Worm (Caenorhabditis elegans) whole organism, L2 larva: ENCODE results near the gene clec-127.
A peak's percentile ranks its signal among the peaks of the same experiment; 100 is the strongest.

Experiments used
- C34F6.9 ChIP-seq: fragments of 150-350 bp; optimal IDR thresholded peaks from 2 replicates; lab custom pipeline; 2014; ENCODE audit warnings: missing biosample characterization, missing genetic modification characterization
- F13H6.1 ChIP-seq: sonication (generic microtip); optimal IDR thresholded peaks from 2 replicates; lab custom pipeline; 2016; ENCODE audit warnings: missing genetic modification characterization, missing compliant biosample characterization
- R02D3.7 ChIP-seq: fragments of 150-350 bp; optimal IDR thresholded peaks from 2 replicates; lab custom pipeline; 2014; ENCODE audit warnings: missing biosample characterization, missing genetic modification characterization
- Y55F3AM.14 ChIP-seq: fragments of 200-800 bp; sonication (Bioruptor generic); optimal IDR thresholded peaks from 2 replicates; lab custom pipeline; 2018; ENCODE audit warnings: mild to moderate bottlenecking, missing genetic modification characterization, missing compliant biosample characterization
- ZK546.5 ChIP-seq: sonication (generic microtip); optimal IDR thresholded peaks from 2 replicates; lab custom pipeline; 2017; ENCODE audit warnings: missing biosample characterization, missing genetic modification characterization
- aly-2 ChIP-seq: fragments of 150-350 bp; optimal IDR thresholded peaks from 2 replicates; lab custom pipeline; 2014; ENCODE audit warnings: missing biosample characterization, missing genetic modification characterization
- ama-1 ChIP-seq: fragments of 150-350 bp; optimal IDR thresholded peaks from 2 replicates; lab custom pipeline; 2018; ENCODE audit warnings: inconsistent platforms
- blmp-1 ChIP-seq: sonication (generic microtip); optimal IDR thresholded peaks from 2 replicates; lab custom pipeline; 2017; ENCODE audit warnings: missing genetic modification characterization, mild to moderate bottlenecking, missing compliant biosample characterization, antibody characterized with exemption, moderate library complexity; ENCODE audit not compliant: insufficient read depth
- ceh-16 ChIP-seq: fragments of 150-350 bp; optimal IDR thresholded peaks from 2 replicates; lab custom pipeline; 2014; ENCODE audit warnings: missing biosample characterization, missing genetic modification characterization
- crh-2 ChIP-seq: sonication (generic microtip); optimal IDR thresholded peaks from 2 replicates; lab custom pipeline; 2017; ENCODE audit warnings: missing biosample characterization, missing genetic modification characterization
- dmd-4 ChIP-seq: sonication (generic microtip); optimal IDR thresholded peaks from 2 replicates; lab custom pipeline; 2017; ENCODE audit warnings: missing biosample characterization, missing genetic modification characterization
- egl-27 ChIP-seq: sonication (generic microtip); optimal IDR thresholded peaks from 3 replicates; lab custom pipeline; 2017; ENCODE audit warnings: missing biosample characterization, missing genetic modification reagents, missing genetic modification characterization
- elt-1 ChIP-seq: fragments of 150-350 bp; optimal IDR thresholded peaks from 2 replicates; lab custom pipeline; 2014; ENCODE audit warnings: missing biosample characterization, missing genetic modification characterization
- elt-3 ChIP-seq: sonication (generic microtip); optimal IDR thresholded peaks from 2 replicates; lab custom pipeline; 2017; ENCODE audit warnings: missing biosample characterization, missing genetic modification characterization
- fos-1 ChIP-seq: fragments of 150-350 bp; optimal IDR thresholded peaks from 2 replicates; lab custom pipeline; 2014; ENCODE audit warnings: missing biosample characterization, missing genetic modification characterization
- gmeb-1 ChIP-seq: fragments of 150-350 bp; optimal IDR thresholded peaks from 2 replicates; lab custom pipeline; 2014; ENCODE audit warnings: missing biosample characterization, missing genetic modification characterization
- lin-11 ChIP-seq: fragments of 150-350 bp; sonication (generic microtip); optimal IDR thresholded peaks from 2 replicates; lab custom pipeline; 2014; ENCODE audit warnings: missing biosample characterization, missing genetic modification characterization, inconsistent platforms, mixed read lengths
- lin-13 ChIP-seq: fragments of 150-350 bp; optimal IDR thresholded peaks from 2 replicates; lab custom pipeline; 2014; ENCODE audit warnings: missing biosample characterization, missing genetic modification reagents, missing genetic modification characterization
- lin-39 ChIP-seq: fragments of 150-350 bp; optimal IDR thresholded peaks from 2 replicates; lab custom pipeline; 2014; ENCODE audit warnings: missing biosample characterization, missing genetic modification reagents, missing genetic modification characterization
- lsy-2 ChIP-seq, 2 experiments: fragments of 150-350 bp in 1 of 2; sonication (generic microtip) in 1 of 2; optimal IDR thresholded peaks; 2 replicates each; lab custom pipeline; 2014 to 2017; ENCODE audit warnings: missing biosample characterization in 2 of 2, missing genetic modification characterization in 2 of 2
- mab-5 ChIP-seq: fragments of 150-350 bp; optimal IDR thresholded peaks from 2 replicates; lab custom pipeline; 2014; ENCODE audit warnings: missing biosample characterization, missing genetic modification characterization
- mbf-1 ChIP-seq: sonication (generic microtip); optimal IDR thresholded peaks from 2 replicates; lab custom pipeline; 2017; ENCODE audit warnings: missing biosample characterization, missing genetic modification characterization
- mdl-1 ChIP-seq, 2 experiments: fragments of 150-350 bp in 1 of 2; sonication (generic microtip) in 1 of 2; optimal IDR thresholded peaks; 2 replicates each; lab custom pipeline; 2017; ENCODE audit warnings: missing biosample characterization in 2 of 2, missing genetic modification characterization in 2 of 2
- nhr-10 ChIP-seq: sonication (generic microtip); optimal IDR thresholded peaks from 2 replicates; lab custom pipeline; 2017; ENCODE audit warnings: missing biosample characterization, missing genetic modification characterization
- nhr-11 ChIP-seq: fragments of 150-350 bp; optimal IDR thresholded peaks from 2 replicates; lab custom pipeline; 2014; ENCODE audit warnings: missing biosample characterization, missing genetic modification characterization
- nhr-12 ChIP-seq: fragments of 150-350 bp; optimal IDR thresholded peaks from 2 replicates; lab custom pipeline; 2014; ENCODE audit warnings: missing biosample characterization, missing genetic modification characterization
- nhr-129 ChIP-seq: fragments of 150-350 bp; optimal IDR thresholded peaks from 2 replicates; lab custom pipeline; 2014; ENCODE audit warnings: missing biosample characterization, missing genetic modification characterization
- nhr-21 ChIP-seq: fragments of 150-350 bp; optimal IDR thresholded peaks from 2 replicates; lab custom pipeline; 2014; ENCODE audit warnings: missing biosample characterization, missing genetic modification characterization
- nhr-23 ChIP-seq: fragments of 150-350 bp; optimal IDR thresholded peaks from 2 replicates; lab custom pipeline; 2014; ENCODE audit warnings: missing biosample characterization, missing genetic modification reagents, missing genetic modification characterization
- nhr-237 ChIP-seq: fragments of 150-350 bp; optimal IDR thresholded peaks from 2 replicates; lab custom pipeline; 2014; ENCODE audit warnings: missing biosample characterization, missing genetic modification characterization
- nhr-25 ChIP-seq: fragments of 150-350 bp; sonication (generic microtip); optimal IDR thresholded peaks from 3 replicates; lab custom pipeline; 2014; ENCODE audit warnings: missing biosample characterization, missing genetic modification characterization
- nhr-6 ChIP-seq: fragments of 150-350 bp; optimal IDR thresholded peaks from 2 replicates; lab custom pipeline; 2014; ENCODE audit warnings: missing biosample characterization, missing genetic modification characterization
- nhr-77 ChIP-seq: fragments of 150-350 bp; optimal IDR thresholded peaks from 2 replicates; lab custom pipeline; 2014; ENCODE audit warnings: missing biosample characterization, missing genetic modification characterization
- peb-1 ChIP-seq: fragments of 150-350 bp; optimal IDR thresholded peaks from 2 replicates; lab custom pipeline; 2014; ENCODE audit warnings: missing biosample characterization, missing genetic modification characterization
- skn-1 ChIP-seq: sonication (generic microtip); optimal IDR thresholded peaks from 2 replicates; lab custom pipeline; 2017; ENCODE audit warnings: missing biosample characterization, missing genetic modification characterization
- sma-3 ChIP-seq: sonication (generic microtip); optimal IDR thresholded peaks from 2 replicates; lab custom pipeline; 2016; ENCODE audit warnings: missing genetic modification reagents, missing genetic modification characterization, missing compliant biosample characterization
- sma-9 ChIP-seq, 2 experiments: fragments of 150-350 bp in 1 of 2; sonication (generic microtip) in 1 of 2; optimal IDR thresholded peaks; 2 replicates each; lab custom pipeline; 2014 to 2016; ENCODE audit warnings: missing genetic modification characterization in 2 of 2, mild to moderate bottlenecking in 1 of 2, missing biosample characterization in 1 of 2, missing compliant biosample characterization in 1 of 2, missing genetic modification reagents in 1 of 2, moderate library complexity in 1 of 2
- snpc-4 ChIP-seq: fragments of 150-350 bp; optimal IDR thresholded peaks from 2 replicates; lab custom pipeline; 2014; ENCODE audit warnings: missing biosample characterization, missing genetic modification characterization
- unc-39 ChIP-seq: fragments of 150-350 bp; optimal IDR thresholded peaks from 2 replicates; lab custom pipeline; 2014; ENCODE audit warnings: missing biosample characterization, missing genetic modification characterization
- unc-55 ChIP-seq: fragments of 150-350 bp; sonication (generic microtip); optimal IDR thresholded peaks from 3 replicates; lab custom pipeline; 2014; ENCODE audit warnings: missing biosample characterization, missing genetic modification reagents, missing genetic modification characterization
- unc-62 ChIP-seq: fragments of 150-350 bp; optimal IDR thresholded peaks from 2 replicates; lab custom pipeline; 2014; ENCODE audit warnings: missing biosample characterization, missing genetic modification reagents, missing genetic modification characterization
- zag-1 ChIP-seq: fragments of 150-350 bp; optimal IDR thresholded peaks from 2 replicates; lab custom pipeline; 2014; ENCODE audit warnings: missing biosample characterization, missing genetic modification characterization
- ztf-1 ChIP-seq: fragments of 200-800 bp; sonication (Bioruptor generic); conservative IDR thresholded peaks from 2 replicates; pipeline ENCODE4 v1.3.6; 2022; ENCODE audit warnings: missing genetic modification characterization, missing compliant biosample characterization
- ztf-4 ChIP-seq: fragments of 150-350 bp; optimal IDR thresholded peaks from 2 replicates; lab custom pipeline; 2014; ENCODE audit warnings: missing biosample characterization, missing genetic modification characterization

clec-127 gene

ce11 chrII:3520988-3521850 is 47.8 kb downstream of the clec-127 start, which contains the start of gene W09G10.9:
Gene W09G10.9 (plus strand): TSS chrII:3521800.
- TF ChIP-seq ztf-4 (tag; lab: Kevin White, UChicago) (no peak), unc-62 (GFP tag; lab: Kevin White, UChicago) (no peak), snpc-4 (tag; lab: Kevin White, UChicago) (no peak), zag-1 (tag; lab: Kevin White, UChicago) (peak; percentile 64), lsy-2 (tag; optimal IDR thresholded peaks at IDR 0.05; lab: Kevin White, UChicago) (peak; percentile 74 to 78), nhr-11 (tag; lab: Kevin White, UChicago) (no peak), ceh-16 (tag; lab: Kevin White, UChicago) (peak; percentile 24), elt-1 (no peak), nhr-129 (tag; lab: Kevin White, UChicago) (peak; percentile 66), lin-11 (tag; lab: Kevin White, UChicago) (peak; percentile 12), Y55F3AM.14 (GFP tag; lab: Kevin White, UChicago) (no peak), lin-13 (GFP tag; lab: Kevin White, UChicago) (peak; percentile 65), mdl-1 (tag; optimal IDR thresholded peaks at IDR 0.05; lab: Kevin White, UChicago) (no peak), nhr-237 (tag; lab: Kevin White, UChicago) (no peak), egl-27 (tag; lab: Kevin White, UChicago) (no peak), crh-2 (tag; lab: Kevin White, UChicago) (peak; percentile 60), nhr-77 (tag; lab: Kevin White, UChicago) (no peak), nhr-6 (tag; lab: Kevin White, UChicago) (no peak), nhr-21 (tag; lab: Kevin White, UChicago) (no peak), ZK546.5 (tag; lab: Kevin White, UChicago) (no peak), unc-39 (tag; lab: Kevin White, UChicago) (no peak), sma-9 (GFP tag; optimal IDR thresholded peaks at IDR 0.05; lab: Kevin White, UChicago) (peak; percentile 62), sma-9 (tag; optimal IDR thresholded peaks at IDR 0.05; lab: Kevin White, UChicago) (no peak), nhr-25 (tag; lab: Kevin White, UChicago) (peak; percentile 15), gmeb-1 (tag; lab: Kevin White, UChicago) (no peak), mbf-1 (tag; lab: Kevin White, UChicago) (no peak), F13H6.1 (tag; lab: Kevin White, UChicago) (peak; percentile 45), mab-5 (no peak), sma-3 (GFP tag; lab: Kevin White, UChicago) (peak; percentile 49), C34F6.9 (tag; lab: Kevin White, UChicago) (peak; percentile 39), nhr-12 (no peak), unc-55 (GFP tag; lab: Kevin White, UChicago) (peak; percentile 60), ama-1 (no peak), fos-1 (tag; lab: Kevin White, UChicago) (peak; percentile 53), R02D3.7 (tag; lab: Kevin White, UChicago) (no peak), nhr-23 (tag; lab: Kevin White, UChicago) (no peak)

- TF ChIP-seq fos-1 (tag; lab: Kevin White, UChicago) (peak; percentile 77), nhr-10 (tag; lab: Kevin White, UChicago) (no peak), unc-39 (tag; lab: Kevin White, UChicago) (no peak), lin-39 (no peak), snpc-4 (tag; lab: Kevin White, UChicago) (peak; percentile 32), sma-9 (GFP tag; optimal IDR thresholded peaks at IDR 0.05; lab: Kevin White, UChicago) (no peak), sma-9 (tag; optimal IDR thresholded peaks at IDR 0.05; lab: Kevin White, UChicago) (no peak), nhr-77 (tag; lab: Kevin White, UChicago) (no peak), nhr-21 (tag; lab: Kevin White, UChicago) (peak; percentile 80), elt-3 (no peak), gmeb-1 (tag; lab: Kevin White, UChicago) (peak; percentile 72), ZK546.5 (tag; lab: Kevin White, UChicago) (no peak), ama-1 (no peak), peb-1 (tag; lab: Kevin White, UChicago) (no peak), ztf-4 (tag; lab: Kevin White, UChicago) (peak; percentile 21), unc-62 (GFP tag; lab: Kevin White, UChicago) (no peak), nhr-129 (tag; lab: Kevin White, UChicago) (peak; percentile 86), lin-11 (tag; lab: Kevin White, UChicago) (no peak), mbf-1 (tag; lab: Kevin White, UChicago) (no peak), ztf-1 (no peak), nhr-12 (no peak), nhr-23 (tag; lab: Kevin White, UChicago) (no peak), lsy-2 (tag; optimal IDR thresholded peaks at IDR 0.05; lab: Kevin White, UChicago) (peak; percentile 21 to 84), blmp-1 (tag; lab: Kevin White, UChicago) (no peak), F13H6.1 (tag; lab: Kevin White, UChicago) (peak; percentile 66), aly-2 (tag; lab: Kevin White, UChicago) (no peak), skn-1 (tag; lab: Kevin White, UChicago) (no peak), nhr-237 (tag; lab: Kevin White, UChicago) (no peak), sma-3 (GFP tag; lab: Kevin White, UChicago) (peak; percentile 81), crh-2 (tag; lab: Kevin White, UChicago) (peak; percentile 81), C34F6.9 (tag; lab: Kevin White, UChicago) (peak; percentile 71), unc-55 (GFP tag; lab: Kevin White, UChicago) (peak; percentile 44), dmd-4 (tag; lab: Kevin White, UChicago) (no peak), zag-1 (tag; lab: Kevin White, UChicago) (peak; percentile 15), egl-27 (tag; lab: Kevin White, UChicago) (peak; percentile 48), nhr-25 (tag; lab: Kevin White, UChicago) (peak; percentile 12), nhr-11 (tag; lab: Kevin White, UChicago) (peak; percentile 54)
These were observed 50.0 kb downstream of the clec-127 start, which contains the start of gene clec-126 for ce11 chrII:3518961-3519544. Gene clec-126 (plus strand): TSS chrII:3519494.
